Worm (Caenorhabditis elegans) whole organism, mixed stage, embryonic: ENCODE data around the gene srj-7.

Experiments
- M03D4.4 ChIP-seq: sonication (generic microtip); optimal IDR thresholded peaks from 2 replicates; lab custom pipeline; 2017; ENCODE audit warnings: mild to moderate bottlenecking, missing genetic modification characterization, missing compliant biosample characterization
- bed-3 ChIP-seq: fragments of 200-800 bp; sonication (Bioruptor generic); optimal IDR thresholded peaks from 3 replicates; lab custom pipeline; 2018; ENCODE audit warnings: mild to moderate bottlenecking, missing genetic modification characterization, moderate library complexity, missing compliant biosample characterization
- blmp-1 ChIP-seq: fragments of 150-350 bp; optimal IDR thresholded peaks from 2 replicates; lab custom pipeline; 2014; ENCODE audit warnings: missing biosample characterization, missing genetic modification characterization
- ceh-43 ChIP-seq: fragments of 200-800 bp; sonication (Bioruptor generic); optimal IDR thresholded peaks from 2 replicates; lab custom pipeline; 2018; ENCODE audit warnings: mild to moderate bottlenecking, missing genetic modification characterization, moderate library complexity, missing compliant biosample characterization
- ceh-83 ChIP-seq: fragments of 200-800 bp; sonication (Bioruptor generic); optimal IDR thresholded peaks from 2 replicates; lab custom pipeline; 2018; ENCODE audit warnings: mild to moderate bottlenecking, missing genetic modification characterization, missing compliant biosample characterization
- ces-1 ChIP-seq: fragments of 150-350 bp; optimal IDR thresholded peaks from 2 replicates; lab custom pipeline; 2014; ENCODE audit warnings: missing biosample characterization, missing genetic modification reagents, missing genetic modification characterization
- cnd-1 ChIP-seq: fragments of 200-800 bp; sonication (Bioruptor generic); optimal IDR thresholded peaks from 2 replicates; lab custom pipeline; 2018; ENCODE audit warnings: mild to moderate bottlenecking, missing genetic modification characterization, missing compliant biosample characterization
- drap-1 ChIP-seq: fragments of 200-800 bp; sonication (Bioruptor generic); optimal IDR thresholded peaks from 3 replicates; lab custom pipeline; 2018; ENCODE audit warnings: mild to moderate bottlenecking, missing genetic modification characterization, missing compliant biosample characterization
- elt-1 ChIP-seq: sonication (generic microtip); optimal IDR thresholded peaks from 2 replicates; lab custom pipeline; 2017; ENCODE audit warnings: missing genetic modification characterization, mild to moderate bottlenecking, missing compliant biosample characterization, antibody characterized with exemption, moderate library complexity, borderline replicate concordance; ENCODE audit not compliant: insufficient read depth
- elt-3 ChIP-seq: fragments of 150-350 bp; optimal IDR thresholded peaks from 2 replicates; lab custom pipeline; 2014; ENCODE audit warnings: missing biosample characterization, missing genetic modification characterization
- flh-1 ChIP-seq: fragments of 200-800 bp; sonication (Bioruptor generic); optimal IDR thresholded peaks from 2 replicates; lab custom pipeline; 2018; ENCODE audit warnings: mild to moderate bottlenecking, missing genetic modification characterization, moderate library complexity, missing compliant biosample characterization
- ham-2 ChIP-seq: fragments of 200-800 bp; sonication (Bioruptor generic); optimal IDR thresholded peaks from 2 replicates; lab custom pipeline; 2018; ENCODE audit warnings: mild to moderate bottlenecking, missing genetic modification characterization, missing compliant biosample characterization
- hlh-1 ChIP-seq: fragments of 150-350 bp; optimal IDR thresholded peaks from 2 replicates; lab custom pipeline; 2014; ENCODE audit warnings: missing biosample characterization, missing genetic modification reagents, missing genetic modification characterization
- lin-13 ChIP-seq: fragments of 150-350 bp; optimal IDR thresholded peaks from 2 replicates; lab custom pipeline; 2014; ENCODE audit warnings: missing biosample characterization, missing genetic modification characterization
- lin-32 ChIP-seq: fragments of 200-800 bp; sonication (Bioruptor generic); optimal IDR thresholded peaks from 2 replicates; lab custom pipeline; 2018; ENCODE audit warnings: mild to moderate bottlenecking, missing genetic modification characterization, missing compliant biosample characterization
- lsy-2 ChIP-seq: fragments of 150-350 bp; optimal IDR thresholded peaks from 2 replicates; lab custom pipeline; 2014; ENCODE audit warnings: missing biosample characterization, missing genetic modification characterization
- mab-5 ChIP-seq: fragments of 150-350 bp; optimal IDR thresholded peaks from 2 replicates; lab custom pipeline; 2014; ENCODE audit warnings: missing biosample characterization, missing genetic modification characterization
- mep-1 ChIP-seq: fragments of 150-350 bp; optimal IDR thresholded peaks from 2 replicates; lab custom pipeline; 2017; ENCODE audit warnings: missing biosample characterization, missing genetic modification reagents, missing genetic modification characterization, inconsistent platforms
- mls-2 ChIP-seq: sonication (generic microtip); optimal IDR thresholded peaks from 2 replicates; lab custom pipeline; 2016; ENCODE audit warnings: mild to moderate bottlenecking, missing genetic modification characterization, moderate library complexity, missing compliant biosample characterization
- nhr-12 ChIP-seq: fragments of 150-350 bp; optimal IDR thresholded peaks from 2 replicates; lab custom pipeline; 2014; ENCODE audit warnings: missing biosample characterization, missing genetic modification characterization
- nhr-237 ChIP-seq: fragments of 150-350 bp; optimal IDR thresholded peaks from 2 replicates; lab custom pipeline; 2014; ENCODE audit warnings: missing biosample characterization, missing genetic modification characterization
- nhr-28 ChIP-seq: fragments of 150-350 bp; optimal IDR thresholded peaks from 2 replicates; lab custom pipeline; 2014; ENCODE audit warnings: missing biosample characterization, missing genetic modification characterization
- nhr-76 ChIP-seq: sonication (generic microtip); optimal IDR thresholded peaks from 2 replicates; lab custom pipeline; 2017; ENCODE audit warnings: missing biosample characterization, missing genetic modification characterization
- pha-4 ChIP-seq: fragments of 150-350 bp; optimal IDR thresholded peaks from 2 replicates; lab custom pipeline; 2018; ENCODE audit warnings: missing biosample characterization, missing genetic modification reagents, missing genetic modification characterization
- sem-2 ChIP-seq: fragments of 200-800 bp; sonication (Bioruptor generic); optimal IDR thresholded peaks from 2 replicates; lab custom pipeline; 2018; ENCODE audit warnings: mild to moderate bottlenecking, missing genetic modification characterization, missing compliant biosample characterization
- snpc-4 ChIP-seq: fragments of 150-350 bp; optimal IDR thresholded peaks from 2 replicates; lab custom pipeline; 2014; ENCODE audit warnings: missing biosample characterization, missing genetic modification characterization
- tbx-8 ChIP-seq: fragments of 200-800 bp; sonication (Bioruptor generic); optimal IDR thresholded peaks from 2 replicates; lab custom pipeline; 2018; ENCODE audit warnings: mild to moderate bottlenecking, missing genetic modification characterization, moderate library complexity, missing compliant biosample characterization
- unc-120 ChIP-seq: sonication (generic microtip); optimal IDR thresholded peaks from 2 replicates; lab custom pipeline; 2017; ENCODE audit warnings: missing genetic modification characterization, missing compliant biosample characterization; ENCODE audit not compliant: poor library complexity, severe bottlenecking
- unc-62 ChIP-seq: fragments of 150-350 bp; optimal IDR thresholded peaks from 2 replicates; lab custom pipeline; 2014; ENCODE audit warnings: missing biosample characterization, missing genetic modification reagents, missing genetic modification characterization
- zip-8 ChIP-seq: fragments of 150-350 bp; optimal IDR thresholded peaks from 2 replicates; lab custom pipeline; 2014; ENCODE audit warnings: missing biosample characterization, missing genetic modification characterization
- ztf-11 ChIP-seq: fragments of 150-350 bp; optimal IDR thresholded peaks from 2 replicates; lab custom pipeline; 2014; ENCODE audit warnings: missing biosample characterization, missing genetic modification characterization

srj-7 gene

DNA sequence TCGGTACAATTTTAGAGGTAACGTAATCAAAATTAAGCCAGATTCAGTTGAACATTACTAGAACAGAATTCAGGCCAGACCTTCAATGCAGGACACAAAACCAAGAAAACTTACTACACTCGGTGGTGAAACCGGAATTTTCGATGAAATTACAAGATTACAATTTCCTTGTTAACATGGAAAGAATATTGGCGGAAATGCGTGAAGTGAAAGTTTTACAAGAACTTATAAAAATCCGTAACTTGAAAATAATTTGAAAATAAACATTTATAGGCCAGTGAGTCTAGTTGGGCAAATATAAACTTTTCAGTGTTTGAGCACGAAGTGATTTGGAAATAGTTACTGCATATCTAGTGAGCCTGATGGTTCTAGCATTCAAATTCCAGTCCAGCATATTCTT, 9.9 kb upstream of the srj-7 start, which contains the start of gene K08D9.6:
TSS of gene K08D9.6 (minus strand) at position 101 of the 400 bp plus-strand sequence.
- TF ChIP-seq unc-120 (tag; lab: Kevin White, UChicago), result no peak
- TF ChIP-seq lin-32, result no peak
- no peak for TF ChIP-seq M03D4.4
- TF ChIP-seq nhr-237 (tag; lab: Kevin White, UChicago), result no peak
- TF ChIP-seq mep-1 (tag; lab: Kevin White, UChicago), result no peak
- TF ChIP-seq pha-4 (tag; lab: Kevin White, UChicago), result no peak
- TF ChIP-seq bed-3 (GFP tag; lab: Kevin White, UChicago), result no peak

DNA sequence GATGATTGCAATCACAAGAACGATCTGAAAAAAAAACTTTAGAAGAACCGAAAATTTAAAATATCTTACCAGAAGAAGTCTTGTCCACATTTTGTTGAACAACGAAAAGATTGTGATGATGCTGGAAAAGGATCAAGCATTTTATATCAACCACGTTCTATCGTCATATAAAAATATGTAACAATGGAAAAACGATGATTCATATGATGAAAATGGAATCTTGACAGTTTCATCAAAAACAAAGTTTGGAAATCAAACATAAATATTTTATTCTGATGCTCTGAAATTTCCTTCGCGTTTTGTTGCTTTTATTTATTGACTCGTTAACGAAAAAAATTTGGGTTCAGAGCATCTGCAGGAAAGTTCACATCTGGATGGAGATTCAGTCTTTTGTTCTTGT, 8.2 kb upstream of the srj-7 start, which contains the start of the genes K08D9.9 and str-16:
TSS of gene K08D9.9 (minus strand) at position 101 of the 400 bp plus-strand sequence.
TSS of gene str-16 (plus strand) at position 266 of the 400 bp plus-strand sequence.
- TF ChIP-seq unc-120 (tag; lab: Kevin White, UChicago), result no peak
- no peak for TF ChIP-seq ceh-83 (GFP tag; lab: Kevin White, UChicago)
- TF ChIP-seq lsy-2 (tag; lab: Kevin White, UChicago), result no peak
- no peak for TF ChIP-seq pha-4 (tag; lab: Kevin White, UChicago)
- TF ChIP-seq ces-1 (GFP tag; lab: Kevin White, UChicago), result no peak
- TF ChIP-seq cnd-1 (tag; lab: Kevin White, UChicago), result no peak
- no peak for TF ChIP-seq unc-62 (GFP tag; lab: Kevin White, UChicago)
- TF ChIP-seq sem-2 (GFP tag; lab: Kevin White, UChicago), result no peak
- TF ChIP-seq drap-1 (GFP tag; lab: Kevin White, UChicago), result no peak
- TF ChIP-seq hlh-1 (tag; lab: Kevin White, UChicago), result no peak
- no peak for TF ChIP-seq lin-13 (tag; lab: Kevin White, UChicago)
- TF ChIP-seq elt-1, result no peak
- TF ChIP-seq ztf-11 (tag; lab: Kevin White, UChicago), result no peak
- TF ChIP-seq snpc-4 (tag; lab: Kevin White, UChicago), result no peak
- no peak for TF ChIP-seq nhr-12
- TF ChIP-seq ham-2 (GFP tag; lab: Kevin White, UChicago), result no peak

DNA sequence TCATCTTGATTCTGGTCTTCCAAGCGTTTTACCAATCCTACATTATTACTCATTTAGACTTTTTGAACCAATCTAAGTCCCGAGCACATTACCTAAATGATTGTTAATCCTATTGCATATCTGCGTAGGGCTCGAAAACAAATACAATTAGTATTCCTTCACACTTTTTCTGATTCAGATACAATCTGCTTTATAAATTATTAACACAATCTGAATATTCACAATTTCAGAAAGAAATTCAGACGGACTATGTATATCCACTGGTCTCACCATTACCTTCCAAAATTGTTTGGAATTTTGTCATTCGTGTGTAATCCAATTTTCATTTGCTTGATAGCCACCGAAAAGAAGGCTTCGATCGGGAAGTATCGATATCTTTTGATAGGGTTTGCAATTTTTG, 3.6 kb upstream of the srj-7 start, which contains the start of gene srj-11:
TSS of gene srj-11 (plus strand) at position 250 of the 400 bp plus-strand sequence.
- TF ChIP-seq sem-2 (GFP tag; lab: Kevin White, UChicago) (no peak), drap-1 (GFP tag; lab: Kevin White, UChicago) (no peak), nhr-12 (no peak), hlh-1 (tag; lab: Kevin White, UChicago) (no peak)

- no peak for TF ChIP-seq nhr-76
- no peak for TF ChIP-seq ham-2 (GFP tag; lab: Kevin White, UChicago)
- no peak for TF ChIP-seq nhr-237 (tag; lab: Kevin White, UChicago)
- TF ChIP-seq pha-4 (tag; lab: Kevin White, UChicago), result no peak
- no peak for TF ChIP-seq ztf-11 (tag; lab: Kevin White, UChicago)
- no peak for TF ChIP-seq unc-120 (tag; lab: Kevin White, UChicago)
- TF ChIP-seq snpc-4 (tag; lab: Kevin White, UChicago), result no peak
- no peak for TF ChIP-seq blmp-1 (tag; lab: Kevin White, UChicago)
- no peak for TF ChIP-seq flh-1 (GFP tag; lab: Kevin White, UChicago)
- no peak for TF ChIP-seq cnd-1 (tag; lab: Kevin White, UChicago)
- TF ChIP-seq mls-2, result no peak
- no peak for TF ChIP-seq ceh-43
- no peak for TF ChIP-seq unc-62 (GFP tag; lab: Kevin White, UChicago)
- TF ChIP-seq hlh-1 (tag; lab: Kevin White, UChicago), result no peak
- no peak for TF ChIP-seq lsy-2 (tag; lab: Kevin White, UChicago)
- no peak for TF ChIP-seq lin-32
These were observed 1.8 kb upstream of the srj-7 start, which contains the start of gene gst-23 for ce11 chrV:3242984-3243383. gst-23 (plus strand) TSS chrV:3243284.

DNA sequence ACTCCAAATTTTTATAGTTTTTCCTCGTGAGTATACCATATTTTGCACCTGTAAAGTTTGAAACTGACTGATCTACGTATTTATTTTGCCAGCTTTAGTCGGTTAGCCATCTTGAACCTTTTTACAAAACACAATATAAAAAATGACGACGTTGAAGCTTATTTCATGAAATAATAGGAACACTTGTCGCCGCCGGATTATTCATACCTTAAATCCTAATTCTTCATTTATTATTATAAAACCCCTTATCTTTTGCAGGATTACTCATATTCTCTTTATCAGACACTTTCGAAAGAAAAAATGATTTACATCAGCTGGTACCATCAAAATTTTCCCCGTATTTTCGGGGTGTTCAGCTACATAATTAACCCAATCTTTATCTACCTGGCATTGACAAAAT, 2.7 kb downstream of the srj-7 start, which contains the start of gene srj-8:
TSS of gene srj-8 (plus strand) at position 301 of the 400 bp plus-strand sequence.
- TF ChIP-seq mab-5 (tag; lab: Kevin White, UChicago) (no peak), nhr-76 (no peak), ces-1 (GFP tag; lab: Kevin White, UChicago) (no peak), tbx-8 (GFP tag; lab: Kevin White, UChicago) (no peak), mep-1 (tag; lab: Kevin White, UChicago) (no peak), unc-62 (GFP tag; lab: Kevin White, UChicago) (no peak), lin-13 (tag; lab: Kevin White, UChicago) (no peak), elt-3 (tag; lab: Kevin White, UChicago) (no peak), unc-120 (tag; lab: Kevin White, UChicago) (no peak), nhr-28 (tag; lab: Kevin White, UChicago) (no peak), snpc-4 (tag; lab: Kevin White, UChicago) (no peak), nhr-237 (tag; lab: Kevin White, UChicago) (no peak), M03D4.4 (no peak), blmp-1 (tag; lab: Kevin White, UChicago) (no peak), ceh-83 (GFP tag; lab: Kevin White, UChicago) (no peak), bed-3 (GFP tag; lab: Kevin White, UChicago) (no peak), flh-1 (GFP tag; lab: Kevin White, UChicago) (no peak), lsy-2 (tag; lab: Kevin White, UChicago) (no peak), zip-8 (tag; lab: Kevin White, UChicago) (no peak)
